Fruit fly (Drosophila melanogaster): ENCODE data around the gene Muc11A.
"Not testable (repeated sequence)": the region's sequence is repeated elsewhere in the genome, so short reads cannot be mapped to it uniquely, and the experiment has no call there.

Gene Muc11A

dm6 chrX:12075569-12075968, 16.0 kb downstream of the Muc11A start:
- TF ChIP-seq fru (GFP tag; optimal IDR thresholded peaks at IDR 0.05) (peak; percentile 19), foxo (GFP tag; optimal IDR thresholded peaks at IDR 0.05) (peak in 1 of 2 experiments; percentile 32), rgr (GFP tag; optimal IDR thresholded peaks at IDR 0.05) (no peak)

- no peak for TF ChIP-seq Abd-B (GFP tag; optimal IDR thresholded peaks at IDR 0.05)
- no peak for TF ChIP-seq CrebA (GFP tag; optimal IDR thresholded peaks at IDR 0.05; ENCODE audit: borderline replicate concordance)
- no peak for TF ChIP-seq dmrt93B (GFP tag; optimal IDR thresholded peaks at IDR 0.05)
- peak; percentile 0 for TF ChIP-seq HLH106 (tag; optimal IDR thresholded peaks at IDR 0.05)
- no peak for TF ChIP-seq sage (GFP tag; optimal IDR thresholded peaks at IDR 0.05)
Measured at dm6 chrX:12076243-12076642, 16.6 kb downstream of the Muc11A start.

dm6 chrX:12082244-12082643, 22.6 kb downstream of the Muc11A start:
- TF ChIP-seq CG32264 (GFP tag; optimal IDR thresholded peaks at IDR 0.05), result no peak
- TF ChIP-seq foxo (GFP tag; optimal IDR thresholded peaks at IDR 0.05), result peak in 1 of 2 experiments; percentile 9
- TF ChIP-seq Sp1 (GFP tag; optimal IDR thresholded peaks at IDR 0.05), result peak; percentile 13
- TF ChIP-seq sv (GFP tag; optimal IDR thresholded peaks at IDR 0.05), result no peak
- TF ChIP-seq HLH106 (tag; optimal IDR thresholded peaks at IDR 0.05), result peak; percentile 20
- TF ChIP-seq br (GFP tag; optimal IDR thresholded peaks at IDR 0.05), result no peak

- TF ChIP-seq foxo (GFP tag; optimal IDR thresholded peaks at IDR 0.05) (peak in 1 of 2 experiments; percentile 1), HLH106 (tag; optimal IDR thresholded peaks at IDR 0.05) (peak; percentile 2), ey (GFP tag; optimal IDR thresholded peaks at IDR 0.05) (no peak), Vsx2 (GFP tag; optimal IDR thresholded peaks at IDR 0.05; ENCODE audit: partially characterized antibody) (no peak), Abd-B (GFP tag; optimal IDR thresholded peaks at IDR 0.05) (no peak), fru (GFP tag; optimal IDR thresholded peaks at IDR 0.05) (peak; percentile 7), h (GFP tag; optimal IDR thresholded peaks at IDR 0.05) (peak; percentile 5), Hr78 (GFP tag; optimal IDR thresholded peaks at IDR 0.05) (no peak), dl (GFP tag; optimal IDR thresholded peaks at IDR 0.05; ENCODE audit: insufficient read depth in 1 of 2, partially characterized antibody in 2 of 2) (no peak), rgr (GFP tag; optimal IDR thresholded peaks at IDR 0.05) (no peak), CG32264 (GFP tag; optimal IDR thresholded peaks at IDR 0.05) (no peak)
Measured at dm6 chrX:12084406-12084805, 24.8 kb downstream of the Muc11A start.

dm6 chrX:12085694-12086093, 26.1 kb downstream of the Muc11A start:
- TF ChIP-seq Hr78 (GFP tag; optimal IDR thresholded peaks at IDR 0.05) (no peak), psq (GFP tag; optimal IDR thresholded peaks at IDR 0.05) (no peak), OdsH (GFP tag; optimal IDR thresholded peaks at IDR 0.05) (no peak), HLH106 (tag; optimal IDR thresholded peaks at IDR 0.05) (no peak), Abd-B (GFP tag; optimal IDR thresholded peaks at IDR 0.05) (no peak), CG32264 (GFP tag; optimal IDR thresholded peaks at IDR 0.05) (no peak), GATAd (GFP tag; optimal IDR thresholded peaks at IDR 0.05) (no peak), tai (GFP tag; optimal IDR thresholded peaks at IDR 0.05) (no peak), dl (GFP tag; optimal IDR thresholded peaks at IDR 0.05; ENCODE audit: insufficient read depth in 1 of 2, partially characterized antibody in 2 of 2) (no peak), woc (GFP tag; optimal IDR thresholded peaks at IDR 0.05) (no peak), sage (GFP tag; optimal IDR thresholded peaks at IDR 0.05) (no peak), Mio (GFP tag; optimal IDR thresholded peaks at IDR 0.05) (no peak)

dm6 chrX:12086925-12087324, 27.3 kb downstream of the Muc11A start, which contains the start of gene CG15734:
CG15734 (minus strand) TSS chrX:12087025.
- TF ChIP-seq brk (GFP tag; optimal IDR thresholded peaks at IDR 0.05); Myc (optimal IDR thresholded peaks at IDR 0.05); dmrt93B (GFP tag; optimal IDR thresholded peaks at IDR 0.05): not testable (repeated sequence)

dm6 chrX:12090195-12090784, 30.7 kb downstream of the Muc11A start:
- TF ChIP-seq Abd-B (GFP tag; optimal IDR thresholded peaks at IDR 0.05) (no peak), Hnf4 (GFP tag; optimal IDR thresholded peaks at IDR 0.05) (no peak), br (GFP tag; optimal IDR thresholded peaks at IDR 0.05) (no peak), Vsx2 (GFP tag; optimal IDR thresholded peaks at IDR 0.05; ENCODE audit: partially characterized antibody) (no peak), h (GFP tag; optimal IDR thresholded peaks at IDR 0.05) (no peak), Myc (optimal IDR thresholded peaks at IDR 0.05) (no peak), dl (GFP tag; optimal IDR thresholded peaks at IDR 0.05; ENCODE audit: insufficient read depth in 1 of 2, partially characterized antibody in 2 of 2) (no peak), Hr78 (GFP tag; optimal IDR thresholded peaks at IDR 0.05) (no peak), brk (GFP tag; optimal IDR thresholded peaks at IDR 0.05) (no peak), Dfd (GFP tag; optimal IDR thresholded peaks at IDR 0.05) (no peak), GATAd (GFP tag; optimal IDR thresholded peaks at IDR 0.05) (no peak), foxo (GFP tag; optimal IDR thresholded peaks at IDR 0.05) (no peak)
